Fruit fly (Drosophila melanogaster): ENCODE data around the gene betaTub85D.
A peak's percentile ranks its signal among the peaks of the same experiment; 100 is the strongest.

The betaTub85D gene

DNA sequence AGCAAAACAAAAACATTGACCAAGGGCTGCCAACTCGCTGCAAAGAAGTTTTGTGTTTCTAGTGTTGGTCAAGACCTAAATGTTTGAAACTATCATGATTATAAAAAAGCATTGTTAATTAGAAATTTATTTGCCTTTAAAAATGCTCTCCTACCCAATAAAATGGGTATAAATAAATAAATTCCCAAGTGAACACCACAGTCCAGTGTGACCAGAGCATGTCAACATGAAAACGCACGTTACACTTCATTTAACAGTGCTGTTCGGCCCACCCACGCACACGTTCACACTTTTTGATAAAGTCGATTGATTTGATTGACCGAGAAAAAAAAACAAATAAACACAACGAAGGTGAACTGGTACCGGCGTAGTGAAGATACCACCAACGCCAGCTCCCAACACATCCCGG is 6.0 kb downstream of the betaTub85D start, which contains the start of the genes CG9356, BBIP1 and CG8135 (continued):
- peak; percentile 94 for TF ChIP-seq CG33213 (GFP tag; optimal IDR thresholded peaks at IDR 0.05)
- no peak for TF ChIP-seq zf30C (GFP tag; optimal IDR thresholded peaks at IDR 0.05)
- peak; percentile 87 for TF ChIP-seq HLH54F (GFP tag; optimal IDR thresholded peaks at IDR 0.05)
- no peak for TF ChIP-seq corto (GFP tag; optimal IDR thresholded peaks at IDR 0.05)
- TF ChIP-seq Optix (GFP tag; IDR thresholded peaks at IDR 0.05) = peak; percentile 41; the same call in 1 of the 3 replicates
- TF ChIP-seq CG4707 (GFP tag; optimal IDR thresholded peaks at IDR 0.05) = peak; percentile 5
- TF ChIP-seq hth (optimal IDR thresholded peaks at IDR 0.05) = no peak
- TF ChIP-seq kah (GFP tag; optimal IDR thresholded peaks at IDR 0.05) = no peak
- TF ChIP-seq z (GFP tag; IDR thresholded peaks at IDR 0.05) = no peak
- TF ChIP-seq gcm (GFP tag; optimal IDR thresholded peaks at IDR 0.05) = no peak
- no peak for TF ChIP-seq CG11560 (tag; IDR thresholded peaks at IDR 0.05)
- no peak for TF ChIP-seq sug (tag; optimal IDR thresholded peaks at IDR 0.05)
- TF ChIP-seq CG17912 (GFP tag; optimal IDR thresholded peaks at IDR 0.05) = no peak
- no peak for TF ChIP-seq Doc2 (GFP tag; IDR thresholded peaks at IDR 0.05)
- TF ChIP-seq ara (GFP tag; IDR thresholded peaks at IDR 0.05) = peak; percentile 65
- peak; percentile 66; the same call in 2 of the 3 replicates for TF ChIP-seq H15 (GFP tag; IDR thresholded peaks at IDR 0.05)
- TF ChIP-seq gce (GFP tag; IDR thresholded peaks at IDR 0.05) = no peak
- TF ChIP-seq CG31388 (GFP tag; optimal IDR thresholded peaks at IDR 0.05) = peak; percentile 24
- TF ChIP-seq dpn (GFP tag; optimal IDR thresholded peaks at IDR 0.05) = peak; percentile 78 to 89
- peak; percentile 57 for TF ChIP-seq shn (GFP tag; optimal IDR thresholded peaks at IDR 0.05)
- no peak for TF ChIP-seq CG17385 (GFP tag; optimal IDR thresholded peaks at IDR 0.05)
- peak; percentile 63; the same call in 3 of the 4 replicates for TF ChIP-seq Dll (GFP tag; IDR thresholded peaks at IDR 0.05; ENCODE audit: partially characterized antibody)
- TF ChIP-seq CG32767 (GFP tag; IDR thresholded peaks at IDR 0.05) = no peak
- peak; percentile 58 for TF ChIP-seq CG5245 (GFP tag; optimal IDR thresholded peaks at IDR 0.05)
- peak; percentile 2 for TF ChIP-seq CG1233 (GFP tag; optimal IDR thresholded peaks at IDR 0.05)
- peak; percentile 84 for TF ChIP-seq CG4424 (GFP tag; optimal IDR thresholded peaks at IDR 0.05)
- no peak for TF ChIP-seq CG15479 (GFP tag; optimal IDR thresholded peaks at IDR 0.05)
- 0 out of 2 replicates have a peak, but pooled peaks have one; percentile 5 for TF ChIP-seq Ravus (GFP tag; IDR thresholded peaks at IDR 0.05)
- TF ChIP-seq CG4404 (GFP tag; IDR thresholded peaks at IDR 0.05) = peak; percentile 37; the same call in 1 of the 2 replicates
- peak; percentile 23 for TF ChIP-seq pb (GFP tag; optimal IDR thresholded peaks at IDR 0.05)
- peak; percentile 56 for TF ChIP-seq lmd (GFP tag; IDR thresholded peaks at IDR 0.05)
- peak; percentile 95 for TF ChIP-seq MBD-R2 (GFP tag; IDR thresholded peaks at IDR 0.05)
- TF ChIP-seq CG12104 (GFP tag; optimal IDR thresholded peaks at IDR 0.05) = peak; percentile 7
- TF ChIP-seq CrebB (tag; optimal IDR thresholded peaks at IDR 0.05) = peak; percentile 49
- TF ChIP-seq nmo (GFP tag; optimal IDR thresholded peaks at IDR 0.05) = peak; percentile 81
- peak; percentile 46; the same call in 1 of the 2 replicates for TF ChIP-seq seq (GFP tag; IDR thresholded peaks at IDR 0.05)
- peak; percentile 66 for TF ChIP-seq CG7556 (GFP tag; optimal IDR thresholded peaks at IDR 0.05)
- no peak for TF ChIP-seq CG9437 (GFP tag; optimal IDR thresholded peaks at IDR 0.05)
- peak; percentile 71 for TF ChIP-seq HmgD (GFP tag; optimal IDR thresholded peaks at IDR 0.05)
- TF ChIP-seq CG33557 (GFP tag; optimal IDR thresholded peaks at IDR 0.05) = peak; percentile 36
- no peak for TF ChIP-seq CG8388 (GFP tag; optimal IDR thresholded peaks at IDR 0.05)
- no peak for TF ChIP-seq CG6813 (GFP tag; optimal IDR thresholded peaks at IDR 0.05)
- peak; percentile 45 for TF ChIP-seq esg (GFP tag; conservative IDR thresholded peaks at IDR 0.05)
- peak; percentile 91 for TF ChIP-seq MESR4 (GFP tag; optimal IDR thresholded peaks at IDR 0.05)
- TF ChIP-seq Opbp (GFP tag; IDR thresholded peaks at IDR 0.05; ENCODE audit: partially characterized antibody) = peak; percentile 62
- peak; percentile 69 for TF ChIP-seq Myb (GFP tag; optimal IDR thresholded peaks at IDR 0.05)
- no peak for TF ChIP-seq dati (GFP tag; IDR thresholded peaks at IDR 0.05)
- TF ChIP-seq ftz-f1 (GFP tag; optimal IDR thresholded peaks at IDR 0.05) = peak; percentile 51
- TF ChIP-seq Chrac-16 (GFP tag; optimal IDR thresholded peaks at IDR 0.05) = peak; percentile 85
- no peak for TF ChIP-seq Awh (GFP tag; IDR thresholded peaks at IDR 0.05)
- peak; percentile 33 for TF ChIP-seq CG9817 (tag; optimal IDR thresholded peaks at IDR 0.05)
- TF ChIP-seq lbe (GFP tag; optimal IDR thresholded peaks at IDR 0.05) = peak; percentile 82

All from whole organism, embryonic.